Fruit fly (Drosophila melanogaster) whole organism, prepupa: ENCODE data around the gene Tep4.

Experiments
- Blimp-1 ChIP-seq: fragments of 200-800 bp; sonication (Bioruptor generic); optimal IDR thresholded peaks from 3 replicates; lab custom pipeline; 2017; ENCODE audit warnings: missing biosample characterization, missing genetic modification characterization, mild to moderate bottlenecking, moderate library complexity, missing genetic modification reagents
- CG10631 ChIP-seq: fragments of 200-800 bp; sonication (Bioruptor generic); optimal IDR thresholded peaks from 2 replicates; lab custom pipeline; 2016; ENCODE audit warnings: missing biosample characterization, missing genetic modification characterization
- CG10669 ChIP-seq: fragments of 200-800 bp; sonication (Bioruptor generic); optimal IDR thresholded peaks from 3 replicates; lab custom pipeline; 2018; ENCODE audit warnings: missing biosample characterization, mild to moderate bottlenecking, missing genetic modification characterization, moderate library complexity
- CG11294 ChIP-seq: fragments of 200-800 bp; sonication (Bioruptor generic); IDR thresholded peaks from 2 replicates; pipeline ENCODE4 v1.3.6; 2022; ENCODE audit warnings: missing biosample characterization, missing genetic modification characterization
- CG11762 ChIP-seq: fragments of 200-800 bp; sonication (Bioruptor generic); optimal IDR thresholded peaks from 3 replicates; lab custom pipeline; 2016; ENCODE audit warnings: missing biosample characterization, missing genetic modification characterization; ENCODE audit not compliant: insufficient read depth
- CG11902 ChIP-seq: fragments of 200-800 bp; sonication (Bioruptor generic); optimal IDR thresholded peaks from 3 replicates; lab custom pipeline; 2016; ENCODE audit warnings: missing biosample characterization, missing genetic modification characterization
- CG15336 ChIP-seq: fragments of 200-800 bp; sonication (Bioruptor generic); IDR thresholded peaks from 2 replicates; pipeline ENCODE4 v1.3.6; 2022; ENCODE audit warnings: missing biosample characterization, missing genetic modification characterization
- CG1621 ChIP-seq: fragments of 200-800 bp; sonication (Bioruptor generic); optimal IDR thresholded peaks from 3 replicates; lab custom pipeline; 2018; ENCODE audit warnings: missing biosample characterization, mild to moderate bottlenecking, missing genetic modification characterization
- CG16779 ChIP-seq: fragments of 200-800 bp; sonication (Bioruptor generic); optimal IDR thresholded peaks from 3 replicates; lab custom pipeline; 2017; ENCODE audit warnings: missing biosample characterization, mild to moderate bottlenecking, missing genetic modification characterization
- CG3032 ChIP-seq: fragments of 200-800 bp; optimal IDR thresholded peaks from 2 replicates; lab custom pipeline; 2019; ENCODE audit warnings: missing biosample characterization, mild to moderate bottlenecking, missing genetic modification characterization, moderate library complexity
- CG31627 ChIP-seq: fragments of 200-800 bp; sonication (Bioruptor generic); optimal IDR thresholded peaks from 3 replicates; lab custom pipeline; 2016; ENCODE audit warnings: missing biosample characterization, missing genetic modification characterization
- CG32006 ChIP-seq: fragments of 200-800 bp; sonication (Bioruptor generic); optimal IDR thresholded peaks from 3 replicates; lab custom pipeline; 2017; ENCODE audit warnings: missing biosample characterization, mild to moderate bottlenecking, missing genetic modification characterization
- CG3919 ChIP-seq: fragments of 200-800 bp; sonication (Bioruptor generic); optimal IDR thresholded peaks from 3 replicates; lab custom pipeline; 2016; ENCODE audit warnings: missing biosample characterization, missing genetic modification characterization
- CG4318 ChIP-seq: fragments of 200-800 bp; sonication (Bioruptor generic); optimal IDR thresholded peaks from 3 replicates; lab custom pipeline; 2017; ENCODE audit warnings: missing biosample characterization, mild to moderate bottlenecking, missing genetic modification characterization
- CG6163 ChIP-seq: fragments of 200-800 bp; sonication (Bioruptor generic); IDR thresholded peaks from 3 replicates; pipeline ENCODE4 v1.3.6; 2022; ENCODE audit warnings: missing biosample characterization, missing genetic modification characterization
- CG6276 ChIP-seq: fragments of 200-800 bp; sonication (Bioruptor generic); optimal IDR thresholded peaks from 2 replicates; lab custom pipeline; 2017; ENCODE audit warnings: missing biosample characterization, mild to moderate bottlenecking, missing genetic modification characterization
- CG6808 ChIP-seq: fragments of 200-800 bp; sonication (Bioruptor generic); optimal IDR thresholded peaks from 3 replicates; lab custom pipeline; 2017; ENCODE audit warnings: missing biosample characterization, missing genetic modification characterization, mild to moderate bottlenecking, moderate library complexity, missing genetic modification reagents
- CG7368 ChIP-seq: fragments of 200-800 bp; sonication (Bioruptor generic); optimal IDR thresholded peaks from 3 replicates; lab custom pipeline; 2016; ENCODE audit warnings: missing biosample characterization, missing genetic modification characterization
- CG8119 ChIP-seq: fragments of 200-800 bp; sonication (Bioruptor generic); IDR thresholded peaks from 3 replicates; pipeline ENCODE4 v1.3.6; 2022; ENCODE audit warnings: missing biosample characterization, missing genetic modification characterization
- CG8319 ChIP-seq: fragments of 200-800 bp; sonication (Bioruptor generic); optimal IDR thresholded peaks from 3 replicates; lab custom pipeline; 2016; ENCODE audit warnings: missing biosample characterization, missing genetic modification characterization
- CG8632 ChIP-seq: fragments of 200-800 bp; sonication (Bioruptor generic); optimal IDR thresholded peaks from 3 replicates; lab custom pipeline; 2016; ENCODE audit warnings: missing biosample characterization, missing genetic modification characterization
- Eip75B ChIP-seq: fragments of 200-800 bp; sonication (Bioruptor generic); optimal IDR thresholded peaks from 3 replicates; lab custom pipeline; 2016; ENCODE audit warnings: missing biosample characterization, missing genetic modification characterization
- Eip78C ChIP-seq: fragments of 200-800 bp; sonication (Bioruptor generic); peaks from one replicate; lab custom pipeline; 2016; ENCODE audit warnings: missing biosample characterization, missing genetic modification characterization
- Eip93F ChIP-seq: fragments of 200-800 bp; sonication (Bioruptor generic); optimal IDR thresholded peaks from 2 replicates; lab custom pipeline; 2016; ENCODE audit warnings: missing biosample characterization, mild to moderate bottlenecking, missing genetic modification characterization
- Ets21C ChIP-seq: fragments of 200-800 bp; sonication (Bioruptor generic); optimal IDR thresholded peaks from 3 replicates; lab custom pipeline; 2016; ENCODE audit warnings: missing biosample characterization, missing genetic modification characterization
- Ets96B ChIP-seq: fragments of 200-800 bp; optimal IDR thresholded peaks from 2 replicates; lab custom pipeline; 2019; ENCODE audit warnings: missing biosample characterization, mild to moderate bottlenecking, missing genetic modification characterization, moderate library complexity
- Hr38 ChIP-seq: sonication (Bioruptor generic); optimal IDR thresholded peaks from 2 replicates; lab custom pipeline; 2016; ENCODE audit warnings: missing biosample characterization, missing genetic modification characterization
- Hr39 ChIP-seq: fragments of 200-800 bp; sonication (Bioruptor generic); optimal IDR thresholded peaks from 2 replicates; lab custom pipeline; 2016; ENCODE audit warnings: missing biosample characterization, missing genetic modification characterization
- Hr4 ChIP-seq: fragments of 200-800 bp; sonication (Bioruptor generic); optimal IDR thresholded peaks from 3 replicates; lab custom pipeline; 2016; ENCODE audit warnings: missing biosample characterization, missing genetic modification characterization
- Lpt ChIP-seq: fragments of 200-800 bp; sonication (Bioruptor generic); optimal IDR thresholded peaks from 3 replicates; lab custom pipeline; 2016; ENCODE audit warnings: missing biosample characterization, missing genetic modification characterization
- Met ChIP-seq: fragments of 200-800 bp; sonication (Bioruptor generic); optimal IDR thresholded peaks from 3 replicates; lab custom pipeline; 2016; ENCODE audit warnings: missing biosample characterization, missing genetic modification characterization
- OdsH ChIP-seq: fragments of 200-800 bp; sonication (Bioruptor generic); optimal IDR thresholded peaks from 3 replicates; lab custom pipeline; 2016; ENCODE audit warnings: missing biosample characterization, missing genetic modification characterization
- Smox ChIP-seq: fragments of 200-800 bp; sonication (Bioruptor generic); optimal IDR thresholded peaks from 3 replicates; lab custom pipeline; 2016; ENCODE audit warnings: missing biosample characterization, missing genetic modification characterization
- Sox102F ChIP-seq: fragments of 200-800 bp; sonication (Bioruptor generic); optimal IDR thresholded peaks from 2 replicates; lab custom pipeline; 2016; ENCODE audit warnings: missing biosample characterization, mild to moderate bottlenecking, missing genetic modification characterization
- Sox14 ChIP-seq: fragments of 200-800 bp; sonication (Bioruptor generic); optimal IDR thresholded peaks from 3 replicates; lab custom pipeline; 2016; ENCODE audit warnings: missing biosample characterization, missing genetic modification characterization
- Sox15 ChIP-seq: fragments of 200-800 bp; sonication (Bioruptor generic); optimal IDR thresholded peaks from 3 replicates; lab custom pipeline; 2016; ENCODE audit warnings: missing biosample characterization, missing genetic modification characterization
- achi ChIP-seq: fragments of 200-800 bp; sonication (Bioruptor generic); optimal IDR thresholded peaks from 3 replicates; lab custom pipeline; 2016; ENCODE audit warnings: missing biosample characterization, missing genetic modification characterization
- acj6 ChIP-seq: fragments of 200-800 bp; sonication (Bioruptor generic); optimal IDR thresholded peaks from 3 replicates; lab custom pipeline; 2016; ENCODE audit warnings: missing biosample characterization, missing genetic modification characterization
- cyc ChIP-seq: fragments of 200-800 bp; sonication (Bioruptor generic); optimal IDR thresholded peaks from 3 replicates; lab custom pipeline; 2016; ENCODE audit warnings: missing biosample characterization, missing genetic modification characterization
- dac ChIP-seq: fragments of 200-800 bp; sonication (Bioruptor generic); optimal IDR thresholded peaks from 2 replicates; lab custom pipeline; 2017; ENCODE audit warnings: missing biosample characterization, mild to moderate bottlenecking, missing genetic modification characterization
- dsx ChIP-seq: fragments of 200-800 bp; optimal IDR thresholded peaks from 3 replicates; lab custom pipeline; 2019; ENCODE audit warnings: missing biosample characterization, mild to moderate bottlenecking, missing genetic modification characterization, moderate library complexity; ENCODE audit not compliant: poor library complexity, severe bottlenecking
- eg ChIP-seq: fragments of 200-800 bp; sonication (Bioruptor generic); IDR thresholded peaks from 3 replicates; pipeline ENCODE4 v1.3.6; 2022; ENCODE audit warnings: missing biosample characterization, missing genetic modification characterization
- esn ChIP-seq: fragments of 200-800 bp; sonication (Bioruptor generic); optimal IDR thresholded peaks from 2 replicates; lab custom pipeline; 2016; ENCODE audit warnings: missing biosample characterization, mild to moderate bottlenecking, missing genetic modification characterization, moderate library complexity
- fd59A ChIP-seq: fragments of 200-800 bp; sonication (Bioruptor generic); optimal IDR thresholded peaks from 2 replicates; lab custom pipeline; 2017; ENCODE audit warnings: missing biosample characterization, mild to moderate bottlenecking, missing genetic modification characterization, missing genetic modification reagents
- fd85E ChIP-seq: fragments of 200-800 bp; sonication (Bioruptor generic); optimal IDR thresholded peaks from 3 replicates; lab custom pipeline; 2016; ENCODE audit warnings: missing biosample characterization, missing genetic modification characterization
- fkh ChIP-seq: fragments of 200-800 bp; sonication (Bioruptor generic); optimal IDR thresholded peaks from 3 replicates; lab custom pipeline; 2017; ENCODE audit warnings: missing biosample characterization, mild to moderate bottlenecking, missing genetic modification characterization, moderate library complexity
- net ChIP-seq: fragments of 200-800 bp; sonication (Bioruptor generic); optimal IDR thresholded peaks from 3 replicates; lab custom pipeline; 2016; ENCODE audit warnings: missing biosample characterization, missing genetic modification characterization
- salr ChIP-seq, 2 experiments: fragments of 200-800 bp; sonication (Bioruptor generic); optimal IDR thresholded peaks; 3 replicates each; lab custom pipeline; 2016 to 2018; ENCODE audit warnings: missing biosample characterization in 2 of 2, missing genetic modification characterization in 2 of 2, mild to moderate bottlenecking in 1 of 2
- spab ChIP-seq: fragments of 200-800 bp; sonication (Bioruptor generic); optimal IDR thresholded peaks from 2 replicates; lab custom pipeline; 2017; ENCODE audit warnings: missing biosample characterization, mild to moderate bottlenecking, missing genetic modification characterization, missing genetic modification reagents
- ss ChIP-seq, 2 experiments: fragments of 200-800 bp; sonication (Bioruptor generic); optimal IDR thresholded peaks; 2 replicates in 1 of 2; 3 replicates in 1 of 2; lab custom pipeline; 2017 to 2018; ENCODE audit warnings: mild to moderate bottlenecking in 2 of 2, missing biosample characterization in 2 of 2, missing genetic modification characterization in 2 of 2, moderate library complexity in 1 of 2
- topi ChIP-seq: fragments of 200-800 bp; sonication (Bioruptor generic); optimal IDR thresholded peaks from 3 replicates; lab custom pipeline; 2016; ENCODE audit warnings: missing biosample characterization, missing genetic modification characterization
- vri ChIP-seq: fragments of 200-800 bp; sonication (Bioruptor generic); optimal IDR thresholded peaks from 3 replicates; lab custom pipeline; 2016; ENCODE audit warnings: missing biosample characterization, mild to moderate bottlenecking, missing genetic modification characterization

The Tep4 gene

DNA sequence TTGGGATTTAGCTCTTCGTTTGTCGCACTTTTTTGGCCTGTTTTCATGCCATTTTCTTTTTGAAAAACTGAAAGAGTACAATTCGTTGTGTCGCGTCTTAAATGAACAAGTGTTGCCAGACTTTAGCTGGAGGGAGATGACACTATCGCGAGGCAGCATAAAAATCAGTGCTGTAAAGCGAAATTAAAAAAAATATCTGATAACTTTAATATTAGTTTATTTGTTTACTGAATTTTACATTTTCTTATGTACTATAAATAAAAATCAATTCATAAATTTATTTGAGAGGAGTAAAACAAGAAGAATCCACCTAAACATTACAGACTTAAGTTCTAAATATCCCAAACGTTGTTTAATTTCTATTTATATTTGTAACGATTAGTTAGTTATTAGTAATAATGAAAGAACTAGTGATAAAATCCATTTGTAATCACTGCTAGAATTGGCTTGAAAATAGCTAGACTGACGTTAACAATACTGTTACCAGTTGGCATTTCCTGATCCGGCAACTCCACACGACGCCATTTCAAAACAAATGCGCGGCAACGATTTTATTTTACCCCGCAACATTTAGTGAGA lies 29.0 kb downstream of the Tep4 start, which contains the start of the genes spi and msb1l:
Gene spi (minus strand): TSS at position 129 of the 579 bp plus-strand sequence.
Gene msb1l (plus strand): TSS at position 515 of the 579 bp plus-strand sequence.
- TF ChIP-seq Eip78C (peak; percentile 58), Hr39 (GFP tag; lab: Kevin White, UChicago) (peak; percentile 9), CG7368 (GFP tag; lab: Kevin White, UChicago) (no peak), fkh (GFP tag; lab: Kevin White, UChicago) (no peak), CG11762 (GFP tag; lab: Kevin White, UChicago) (no peak), Smox (peak; percentile 45), CG11902 (peak; percentile 5), acj6 (peak; percentile 41), dac (GFP tag; lab: Kevin White, UChicago) (no peak), Ets96B (no peak), eg (GFP tag; lab: Robert Waterston, UW) (0 out of 3 replicates have a peak, but pooled peaks have one; percentile 2), Lpt (no peak), CG8319 (peak; percentile 16), Hr4 (GFP tag; lab: Kevin White, UChicago) (peak; percentile 27), CG10631 (peak; percentile 66), cyc (GFP tag; lab: Kevin White, UChicago) (peak; percentile 48), CG32006 (GFP tag; lab: Kevin White, UChicago) (no peak), esn (GFP tag; lab: Kevin White, UChicago) (peak; percentile 55), CG6808 (no peak), dsx (GFP tag; lab: Kevin White, UChicago) (no peak), Sox102F (GFP tag; lab: Kevin White, UChicago) (no peak), CG8632 (GFP tag; lab: Kevin White, UChicago) (no peak), CG8119 (GFP tag; lab: Robert Waterston, UW) (no peak), CG3032 (tag; lab: Kevin White, UChicago) (peak; percentile 57), CG1621 (no peak), Sox15 (GFP tag; lab: Kevin White, UChicago) (peak; percentile 21), OdsH (GFP tag; lab: Kevin White, UChicago) (peak; percentile 50), vri (GFP tag; lab: Kevin White, UChicago) (no peak), CG6163 (GFP tag; lab: Robert Waterston, UW) (no peak), fd59A (GFP tag; lab: Kevin White, UChicago) (no peak), Eip93F (GFP tag; lab: Kevin White, UChicago) (no peak), CG31627 (GFP tag; lab: Kevin White, UChicago) (peak; percentile 12), salr (GFP tag; optimal IDR thresholded peaks at IDR 0.05; lab: Kevin White, UChicago) (no peak), ss (GFP tag; optimal IDR thresholded peaks at IDR 0.05; lab: Kevin White, UChicago) (no peak), Eip75B (no peak), Hr38 (GFP tag; lab: Kevin White, UChicago) (no peak), spab (GFP tag; lab: Kevin White, UChicago) (no peak), CG4318 (no peak), CG10669 (no peak), CG11294 (GFP tag; lab: Robert Waterston, UW) (no peak), achi (GFP tag; lab: Kevin White, UChicago) (peak; percentile 12), Met (GFP tag; lab: Kevin White, UChicago) (peak; percentile 25), CG6276 (GFP tag; lab: Kevin White, UChicago) (no peak), fd85E (GFP tag; lab: Kevin White, UChicago) (no peak), CG3919 (GFP tag; lab: Kevin White, UChicago) (peak; percentile 15), net (GFP tag; lab: Kevin White, UChicago) (no peak), topi (GFP tag; lab: Kevin White, UChicago) (peak; percentile 12), CG15336 (GFP tag; lab: Robert Waterston, UW) (no peak), Sox14 (GFP tag; lab: Kevin White, UChicago) (peak; percentile 1), CG16779 (tag; lab: Kevin White, UChicago) (no peak), Blimp-1 (GFP tag; lab: Kevin White, UChicago) (peak; percentile 14), Ets21C (no peak)
